Worm (Caenorhabditis elegans): ENCODE data around the gene sri-24.
"Not testable (repeated sequence)": the region's sequence is repeated elsewhere in the genome, so short reads cannot be mapped to it uniquely, and the experiment has no call there.

DNA sequence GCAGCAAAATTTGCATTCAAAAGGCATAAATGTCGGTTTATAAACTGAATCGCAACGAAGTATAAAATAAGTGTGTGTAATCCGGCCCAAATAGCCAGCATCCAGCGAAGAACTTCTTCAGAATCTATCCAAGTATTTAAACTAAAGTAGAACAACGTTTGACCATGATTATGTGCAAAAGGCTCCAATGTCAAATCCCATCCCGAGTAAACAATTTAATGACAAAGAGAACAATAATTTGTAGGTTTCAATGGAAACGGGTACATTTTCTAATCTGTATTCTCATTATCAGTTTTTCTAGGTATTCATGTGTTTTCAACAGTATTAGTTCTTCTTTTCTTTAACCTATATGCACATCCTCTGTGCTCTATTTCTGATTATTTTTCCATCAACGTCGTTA lies 4.3 kb upstream of the sri-24 start, which contains the start of gene C41G6.12:
- TF ChIP-seq alr-1 (tag; optimal IDR thresholded peaks at IDR 0.05; ENCODE audit: borderline replicate concordance); unc-62 (GFP tag; optimal IDR thresholded peaks at IDR 0.05); dsc-1 (tag; optimal IDR thresholded peaks at IDR 0.05); fkh-10 (GFP tag; optimal IDR thresholded peaks at IDR 0.05); jun-1 (tag; optimal IDR thresholded peaks at IDR 0.05); nhr-76 (tag; optimal IDR thresholded peaks at IDR 0.05); nhr-77 (tag; optimal IDR thresholded peaks at IDR 0.05): not testable (repeated sequence)

Data from whole organism, L1 larva.